Worm (Caenorhabditis elegans) whole organism, young adult: Measurements from ENCODE around the gene eps-8.

Experiments
- B0336.3 ChIP-seq: fragments of 200-800 bp; sonication (Bioruptor generic); IDR thresholded peaks from 2 replicates; pipeline ENCODE4 v1.3.6; 2022; ENCODE audit warnings: missing genetic modification characterization, missing compliant biosample characterization
- F33H1.4 ChIP-seq: fragments of 200-800 bp; sonication (Bioruptor generic); IDR thresholded peaks from 2 replicates; pipeline ENCODE4 v1.3.6; 2022; ENCODE audit warnings: missing genetic modification reagents, missing genetic modification characterization, missing compliant biosample characterization
- F37B4.10 ChIP-seq: fragments of 200-800 bp; sonication (Bioruptor generic); IDR thresholded peaks from 2 replicates; pipeline ENCODE4 v1.3.6; 2022; ENCODE audit warnings: missing genetic modification characterization, missing compliant biosample characterization
- F39B2.1 ChIP-seq: fragments of 200-800 bp; sonication (Bioruptor generic); IDR thresholded peaks from 2 replicates; pipeline ENCODE4 v1.3.6; 2022; ENCODE audit warnings: missing genetic modification reagents, missing genetic modification characterization, missing compliant biosample characterization
- F57A8.1 ChIP-seq: fragments of 200-800 bp; sonication (Bioruptor generic); optimal IDR thresholded peaks from 2 replicates; lab custom pipeline; 2018; ENCODE audit warnings: mild to moderate bottlenecking, missing genetic modification characterization, moderate library complexity, missing compliant biosample characterization
- K11D2.4 ChIP-seq: fragments of 200-800 bp; sonication (Bioruptor generic); IDR thresholded peaks from 2 replicates; pipeline ENCODE4 v1.3.6; 2022; ENCODE audit warnings: missing genetic modification reagents, missing genetic modification characterization, missing compliant biosample characterization
- K12H6.12 ChIP-seq: fragments of 200-800 bp; sonication (Bioruptor generic); optimal IDR thresholded peaks from 2 replicates; lab custom pipeline; 2018; ENCODE audit warnings: mild to moderate bottlenecking, missing genetic modification characterization, missing compliant biosample characterization
- T26A5.8 ChIP-seq: sonication (generic microtip); optimal IDR thresholded peaks from 2 replicates; lab custom pipeline; 2016; ENCODE audit warnings: missing genetic modification characterization, missing compliant biosample characterization
- Y56A3A.18 ChIP-seq: fragments of 200-800 bp; sonication (Bioruptor generic); IDR thresholded peaks from 2 replicates; pipeline ENCODE4 v1.3.6; 2022; ENCODE audit warnings: missing genetic modification reagents, missing genetic modification characterization, missing compliant biosample characterization
- Y67H2A.10 ChIP-seq: fragments of 200-800 bp; sonication (Bioruptor generic); conservative IDR thresholded peaks from 2 replicates; pipeline ENCODE4 v1.3.6; 2022; ENCODE audit warnings: missing genetic modification reagents, missing genetic modification characterization, missing compliant biosample characterization
- attf-6 ChIP-seq: fragments of 200-800 bp; sonication (Bioruptor generic); IDR thresholded peaks from 2 replicates; pipeline ENCODE4 v1.3.6; 2022; ENCODE audit warnings: missing genetic modification reagents, missing genetic modification characterization, missing compliant biosample characterization
- bed-1 ChIP-seq: fragments of 200-800 bp; sonication (Bioruptor generic); IDR thresholded peaks from 2 replicates; pipeline ENCODE4 v1.3.6; 2022; ENCODE audit warnings: missing genetic modification reagents, missing genetic modification characterization, missing compliant biosample characterization
- ccch-3 ChIP-seq: fragments of 200-800 bp; sonication (Bioruptor generic); optimal IDR thresholded peaks from 2 replicates; lab custom pipeline; 2018; ENCODE audit warnings: mild to moderate bottlenecking, missing genetic modification characterization, missing compliant biosample characterization
- cebp-2 ChIP-seq: fragments of 200-800 bp; sonication (Bioruptor generic); IDR thresholded peaks from 2 replicates; pipeline ENCODE4 v1.3.6; 2022; ENCODE audit warnings: missing genetic modification characterization, missing compliant biosample characterization
- ceh-79 ChIP-seq: sonication (generic microtip); optimal IDR thresholded peaks from 2 replicates; lab custom pipeline; 2017; ENCODE audit warnings: mild to moderate bottlenecking, missing genetic modification characterization, missing compliant biosample characterization
- chd-7 ChIP-seq: sonication (generic microtip); optimal IDR thresholded peaks from 2 replicates; lab custom pipeline; 2016; ENCODE audit warnings: mild to moderate bottlenecking, missing genetic modification characterization, moderate library complexity, missing compliant biosample characterization
- efl-1 ChIP-seq: fragments of 150-350 bp; optimal IDR thresholded peaks from 2 replicates; lab custom pipeline; 2014; ENCODE audit warnings: missing biosample characterization, missing genetic modification reagents, missing genetic modification characterization
- egrh-3 ChIP-seq: fragments of 200-800 bp; sonication (Bioruptor generic); IDR thresholded peaks from 2 replicates; pipeline ENCODE4 v1.3.6; 2022; ENCODE audit warnings: missing genetic modification reagents, missing genetic modification characterization, missing compliant biosample characterization
- ets-4 ChIP-seq: fragments of 200-800 bp; sonication (Bioruptor generic); optimal IDR thresholded peaks from 2 replicates; lab custom pipeline; 2018; ENCODE audit warnings: mild to moderate bottlenecking, missing genetic modification characterization, missing compliant biosample characterization
- gei-17 ChIP-seq: fragments of 200-800 bp; sonication (Bioruptor generic); optimal IDR thresholded peaks from 2 replicates; lab custom pipeline; 2018; ENCODE audit warnings: mild to moderate bottlenecking, missing genetic modification characterization, missing compliant biosample characterization
- hsf-1 ChIP-seq: fragments of 200-800 bp; sonication (Bioruptor generic); IDR thresholded peaks from 2 replicates; pipeline ENCODE4 v1.3.6; 2022; ENCODE audit warnings: missing genetic modification reagents, missing genetic modification characterization, missing compliant biosample characterization
- lsl-1 ChIP-seq: fragments of 200-800 bp; sonication (Bioruptor generic); optimal IDR thresholded peaks from 2 replicates; lab custom pipeline; 2018; ENCODE audit warnings: mild to moderate bottlenecking, missing genetic modification characterization, moderate library complexity, missing compliant biosample characterization
- mel-28 ChIP-seq: sonication (generic microtip); optimal IDR thresholded peaks from 2 replicates; lab custom pipeline; 2016; ENCODE audit warnings: borderline replicate concordance, mild to moderate bottlenecking, missing genetic modification characterization, missing compliant biosample characterization
- nfya-2 ChIP-seq: fragments of 200-800 bp; sonication (Bioruptor generic); IDR thresholded peaks from 2 replicates; pipeline ENCODE4 v1.3.6; 2022; ENCODE audit warnings: missing genetic modification reagents, missing genetic modification characterization, missing compliant biosample characterization
- nhr-179 ChIP-seq: sonication (generic microtip); optimal IDR thresholded peaks from 2 replicates; lab custom pipeline; 2016; ENCODE audit warnings: mild to moderate bottlenecking, missing genetic modification characterization, missing compliant biosample characterization
- nhr-27 ChIP-seq: fragments of 200-800 bp; sonication (Bioruptor generic); optimal IDR thresholded peaks from 2 replicates; lab custom pipeline; 2018; ENCODE audit warnings: mild to moderate bottlenecking, missing genetic modification characterization, moderate library complexity, missing compliant biosample characterization
- nhr-80 ChIP-seq: sonication (generic microtip); optimal IDR thresholded peaks from 2 replicates; lab custom pipeline; 2016; ENCODE audit warnings: missing genetic modification characterization, missing compliant biosample characterization
- nhr-90 ChIP-seq: sonication (generic microtip); optimal IDR thresholded peaks from 2 replicates; lab custom pipeline; 2016; ENCODE audit warnings: missing genotype, mild to moderate bottlenecking, missing genetic modification characterization, missing compliant biosample characterization
- pha-4 ChIP-seq: fragments of 150-350 bp; sonication (generic microtip); optimal IDR thresholded peaks from 2 replicates; lab custom pipeline; 2014; ENCODE audit warnings: missing biosample characterization, missing genetic modification reagents, missing genetic modification characterization
- rcor-1 ChIP-seq: fragments of 200-800 bp; sonication (Bioruptor generic); IDR thresholded peaks from 2 replicates; pipeline ENCODE4 v1.3.6; 2022; ENCODE audit warnings: missing genetic modification reagents, missing genetic modification characterization, missing compliant biosample characterization
- rpc-1 ChIP-seq, 2 experiments: fragments of 150-350 bp in 1 of 2; sonication (generic microtip) in 1 of 2; optimal IDR thresholded peaks; 2 replicates each; lab custom pipeline; 2014 to 2018; ENCODE audit warnings: missing biosample characterization in 1 of 2, missing genetic modification characterization in 1 of 2, missing genetic modification reagents in 1 of 2, missing genotype in 1 of 2
- snpc-1.1 ChIP-seq: sonication (generic microtip); optimal IDR thresholded peaks from 2 replicates; lab custom pipeline; 2017; ENCODE audit warnings: missing genetic modification characterization, mild to moderate bottlenecking, missing compliant biosample characterization, antibody characterized with exemption, moderate library complexity, missing genotype, missing genetic modification reagents; ENCODE audit not compliant: insufficient read depth
- snpc-1.3 ChIP-seq: sonication (generic microtip); optimal IDR thresholded peaks from 2 replicates; lab custom pipeline; 2017; ENCODE audit warnings: missing genetic modification characterization, mild to moderate bottlenecking, missing compliant biosample characterization, antibody characterized with exemption, moderate library complexity, missing genotype, missing genetic modification reagents; ENCODE audit not compliant: insufficient read depth
- snpc-4 ChIP-seq, 5 experiments: fragments of 150-350 bp in 1 of 5; sonication (generic microtip) in 4 of 5; optimal IDR thresholded peaks; 2 replicates each; lab custom pipeline; 2014 to 2018; ENCODE audit warnings: missing genetic modification characterization in 5 of 5, missing biosample characterization in 3 of 5, antibody characterized with exemption in 2 of 5, mild to moderate bottlenecking in 2 of 5, missing compliant biosample characterization in 2 of 5, missing genotype in 2 of 5, moderate library complexity in 2 of 5, missing genetic modification reagents in 1 of 5
- somi-1 ChIP-seq: fragments of 200-800 bp; sonication (Bioruptor generic); optimal IDR thresholded peaks from 2 replicates; lab custom pipeline; 2018; ENCODE audit warnings: mild to moderate bottlenecking, missing genetic modification characterization, missing compliant biosample characterization
- tbp1 ChIP-seq: fragments of 200-800 bp; sonication (Bioruptor generic); optimal IDR thresholded peaks from 2 replicates; lab custom pipeline; 2018; ENCODE audit warnings: mild to moderate bottlenecking, missing genetic modification characterization, missing compliant biosample characterization
- tbx-9 ChIP-seq: sonication (generic microtip); optimal IDR thresholded peaks from 2 replicates; lab custom pipeline; 2016; ENCODE audit warnings: borderline replicate concordance, missing genetic modification characterization, inconsistent platforms, missing compliant biosample characterization
- unc-62 ChIP-seq: fragments of 150-350 bp; optimal IDR thresholded peaks from 2 replicates; lab custom pipeline; 2014; ENCODE audit warnings: missing biosample characterization, missing genetic modification reagents, missing genetic modification characterization
- ztf-18 ChIP-seq: sonication (generic microtip); optimal IDR thresholded peaks from 2 replicates; lab custom pipeline; 2016; ENCODE audit warnings: missing genotype, mild to moderate bottlenecking, missing genetic modification characterization, missing compliant biosample characterization
- ztf-28 ChIP-seq: fragments of 200-800 bp; sonication (Bioruptor generic); IDR thresholded peaks from 2 replicates; pipeline ENCODE4 v1.3.6; 2022; ENCODE audit warnings: missing genetic modification reagents, missing genetic modification characterization, missing compliant biosample characterization

Gene eps-8

DNA sequence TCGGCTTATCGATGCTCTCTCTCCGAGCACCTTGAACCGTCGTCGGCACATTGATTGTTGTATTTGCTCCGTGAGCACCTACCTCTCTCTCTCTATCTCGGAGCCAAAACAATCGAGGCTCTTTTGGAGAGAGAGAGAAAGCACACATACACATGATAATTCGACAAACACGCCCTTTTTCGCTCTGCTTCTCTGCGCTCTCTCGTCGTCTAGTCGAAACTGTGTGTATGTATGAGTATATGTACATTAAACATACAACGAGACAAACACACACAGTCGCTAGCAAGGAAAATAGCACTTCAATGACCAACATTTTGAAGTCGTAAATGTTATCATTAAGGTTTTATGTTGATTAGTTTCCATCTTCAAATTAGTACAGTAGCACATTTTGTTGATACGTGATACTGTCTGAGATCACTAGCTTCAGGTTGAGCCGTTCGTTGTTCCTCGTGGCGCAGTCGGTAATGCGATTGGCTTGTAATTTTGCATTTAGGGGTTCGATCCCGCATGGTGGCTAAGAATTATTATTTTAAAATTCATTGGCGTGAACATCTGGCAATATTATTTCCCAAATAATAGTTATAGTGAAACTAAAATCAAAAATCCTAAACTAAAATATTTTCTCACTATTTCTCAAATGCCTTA lies 4.2 kb upstream of the eps-8 start (continued):
- TF ChIP-seq snpc-1.3 (tag; lab: Kevin White, UChicago) (peak; percentile 88), mel-28 (tag; lab: Kevin White, UChicago) (no peak), unc-62 (GFP tag; lab: Kevin White, UChicago) (no peak), ets-4 (GFP tag; lab: Kevin White, UChicago) (no peak), nhr-90 (tag; lab: Kevin White, UChicago) (peak; percentile 9), F37B4.10 (no peak), K12H6.12 (tag; lab: Kevin White, UChicago) (no peak), hsf-1 (GFP tag; lab: Robert Waterston, UW) (no peak), gei-17 (GFP tag; lab: Kevin White, UChicago) (no peak), nhr-27 (tag; lab: Kevin White, UChicago) (no peak), ztf-28 (GFP tag; lab: Robert Waterston, UW) (no peak), lsl-1 (GFP tag; lab: Kevin White, UChicago) (no peak), somi-1 (GFP tag; lab: Kevin White, UChicago) (no peak), K11D2.4 (no peak), tbx-9 (tag; lab: Kevin White, UChicago) (no peak), ceh-79 (no peak), snpc-1.1 (tag; lab: Kevin White, UChicago) (peak; percentile 20), T26A5.8 (tag; lab: Kevin White, UChicago) (no peak), F33H1.4 (GFP tag; lab: Robert Waterston, UW) (no peak), nfya-2 (GFP tag; lab: Robert Waterston, UW) (no peak)

DNA sequence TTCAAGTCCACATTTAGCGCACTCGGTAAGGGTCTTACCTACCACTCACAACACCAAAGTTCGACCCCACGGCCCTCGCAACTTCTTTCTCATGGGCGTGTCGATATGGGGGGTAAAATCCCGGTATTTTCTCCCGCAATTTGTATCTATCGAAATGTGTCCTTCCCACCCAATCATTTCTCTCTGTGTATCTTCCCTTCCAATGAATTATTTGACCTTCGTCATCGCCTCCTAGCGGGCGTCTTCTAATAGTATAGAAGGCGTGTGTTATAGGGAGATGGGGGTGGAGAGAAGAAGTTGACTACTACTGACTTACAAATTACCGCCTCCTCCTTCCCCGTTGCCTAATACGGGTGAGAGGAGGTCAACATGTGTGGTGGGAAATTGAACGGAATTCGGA lies 2.7 kb upstream of the eps-8 start:
- TF ChIP-seq rpc-1 (optimal IDR thresholded peaks at IDR 0.05; lab: Kevin White, UChicago) (peak; percentile 16), rpc-1 (tag; optimal IDR thresholded peaks at IDR 0.05; lab: Kevin White, UChicago) (peak; percentile 58), tbp1 (peak; percentile 23), snpc-4 (GFP tag; optimal IDR thresholded peaks at IDR 0.05; lab: Kevin White, UChicago) (peak; percentile 72), snpc-4 (tag; optimal IDR thresholded peaks at IDR 0.05; lab: Kevin White, UChicago) (peak in 3 of 4 experiments; percentile 85 to 92 (median 86)), cebp-2 (no peak), attf-6 (GFP tag; lab: Robert Waterston, UW) (peak; percentile 90)

DNA sequence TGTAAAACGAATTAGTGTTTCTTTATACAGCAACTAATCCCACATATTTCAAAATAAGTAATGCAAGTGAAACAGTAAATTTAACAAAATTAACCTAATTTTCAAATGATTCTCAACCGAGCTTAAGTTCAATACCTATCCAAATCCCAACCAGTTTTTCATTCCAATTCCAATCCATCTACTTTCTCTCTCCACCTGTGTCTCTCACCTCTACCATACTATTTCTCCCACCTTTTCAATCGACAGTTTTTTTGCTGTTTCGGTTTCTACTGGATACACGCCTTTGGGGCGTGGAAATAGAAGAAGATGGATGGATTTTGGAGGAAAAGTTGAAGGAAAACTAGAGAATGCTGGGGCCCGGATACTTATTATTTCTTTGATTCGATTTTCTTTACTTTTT lies 1.6 kb upstream of the eps-8 start:
- TF ChIP-seq chd-7 (tag; lab: Kevin White, UChicago), result no peak
- no peak for TF ChIP-seq Y67H2A.10 (GFP tag; lab: Robert Waterston, UW)
- TF ChIP-seq nhr-179 (tag; lab: Kevin White, UChicago), result no peak
- TF ChIP-seq nhr-80 (tag; lab: Kevin White, UChicago), result no peak
- TF ChIP-seq Y56A3A.18, result no peak
- no peak for TF ChIP-seq B0336.3 (GFP tag; lab: Robert Waterston, UW)
- TF ChIP-seq egrh-3 (GFP tag; lab: Robert Waterston, UW), result no peak
- no peak for TF ChIP-seq somi-1 (GFP tag; lab: Kevin White, UChicago)
- no peak for TF ChIP-seq snpc-1.3 (tag; lab: Kevin White, UChicago)
- no peak for TF ChIP-seq F57A8.1 (GFP tag; lab: Kevin White, UChicago)
- TF ChIP-seq bed-1 (GFP tag; lab: Robert Waterston, UW), result no peak
- no peak for TF ChIP-seq efl-1 (GFP tag; lab: Kevin White, UChicago)
- no peak for TF ChIP-seq ccch-3 (GFP tag; lab: Kevin White, UChicago)
- no peak for TF ChIP-seq snpc-1.1 (tag; lab: Kevin White, UChicago)
- no peak for TF ChIP-seq ztf-18 (tag; lab: Kevin White, UChicago)
- TF ChIP-seq pha-4, result no peak
- TF ChIP-seq ceh-79, result no peak
- no peak for TF ChIP-seq F39B2.1
- TF ChIP-seq rcor-1 (GFP tag; lab: Robert Waterston, UW), result no peak
- TF ChIP-seq, all 124 proteins: peak for 0
